Worm (Caenorhabditis elegans) whole organism, L1 larva: ENCODE measurements around the gene C03A3.3.

Source experiments
- F16B12.6 ChIP-seq: fragments of 150-350 bp; optimal IDR thresholded peaks from 2 replicates; lab custom pipeline; 2014; ENCODE audit warnings: missing biosample characterization, missing genetic modification characterization
- aha-1 ChIP-seq: fragments of 150-350 bp; optimal IDR thresholded peaks from 2 replicates; lab custom pipeline; 2014; ENCODE audit warnings: missing biosample characterization, missing genetic modification characterization
- ama-1 ChIP-seq: fragments of 150-350 bp; optimal IDR thresholded peaks from 2 replicates; lab custom pipeline; 2014
- blmp-1 ChIP-seq: fragments of 150-350 bp; optimal IDR thresholded peaks from 2 replicates; lab custom pipeline; 2014; ENCODE audit warnings: missing biosample characterization, missing genetic modification characterization
- ceh-8 ChIP-seq: fragments of 200-800 bp; sonication (Bioruptor generic); optimal IDR thresholded peaks from 2 replicates; lab custom pipeline; 2018; ENCODE audit warnings: mild to moderate bottlenecking, missing genetic modification characterization, moderate library complexity, missing compliant biosample characterization
- ceh-82 ChIP-seq, 3 experiments: fragments of 150-350 bp in 1 of 3; sonication (generic microtip) in 2 of 3; optimal IDR thresholded peaks; 2 replicates each; lab custom pipeline; 2014 to 2017; ENCODE audit warnings: missing biosample characterization in 3 of 3, missing genetic modification characterization in 3 of 3
- dpl-1 ChIP-seq, 3 experiments: fragments of 150-350 bp in 2 of 3; sonication (generic microtip) in 1 of 3; optimal IDR thresholded peaks; 2 replicates each; lab custom pipeline; 2014 to 2017; ENCODE audit warnings: missing biosample characterization in 3 of 3, missing genetic modification characterization in 3 of 3, missing genetic modification reagents in 3 of 3
- efl-1 ChIP-seq, 4 experiments: fragments of 150-350 bp; optimal IDR thresholded peaks in 3 of 4; peaks in 1 of 4; 1 replicate in 1 of 4; 2 replicates in 3 of 4; lab custom pipeline; 2014; ENCODE audit warnings: missing biosample characterization in 2 of 4, missing genetic modification characterization in 2 of 4, missing genetic modification reagents in 2 of 4
- efl-3 ChIP-seq: fragments of 200-800 bp; sonication (Bioruptor generic); optimal IDR thresholded peaks from 2 replicates; lab custom pipeline; 2018; ENCODE audit warnings: mild to moderate bottlenecking, missing genetic modification characterization, missing compliant biosample characterization
- ets-5 ChIP-seq: fragments of 200-800 bp; sonication (Bioruptor generic); IDR thresholded peaks from 2 replicates; pipeline ENCODE4 v1.3.6; 2022; ENCODE audit warnings: missing genetic modification characterization, missing compliant biosample characterization
- hlh-17 ChIP-seq: fragments of 200-800 bp; sonication (Bioruptor generic); optimal IDR thresholded peaks from 2 replicates; lab custom pipeline; 2018; ENCODE audit warnings: missing genetic modification characterization, mild to moderate bottlenecking, missing compliant biosample characterization, moderate library complexity, borderline replicate concordance
- hpl-2 ChIP-seq: fragments of 150-350 bp; optimal IDR thresholded peaks from 2 replicates; lab custom pipeline; 2014; ENCODE audit warnings: missing biosample characterization, missing genetic modification reagents, missing genetic modification characterization
- irx-1 ChIP-seq: sonication (generic microtip); optimal IDR thresholded peaks from 2 replicates; lab custom pipeline; 2016; ENCODE audit warnings: missing genetic modification characterization, missing compliant biosample characterization
- lin-14 ChIP-seq: fragments of 200-800 bp; sonication (Bioruptor generic); optimal IDR thresholded peaks from 2 replicates; lab custom pipeline; 2018; ENCODE audit warnings: mild to moderate bottlenecking, missing genetic modification characterization, moderate library complexity, missing compliant biosample characterization
- lin-15B ChIP-seq: fragments of 150-350 bp; sonication (generic microtip); optimal IDR thresholded peaks from 3 replicates; lab custom pipeline; 2014; ENCODE audit warnings: missing biosample characterization, missing genetic modification characterization
- lin-35 ChIP-seq, 2 experiments: fragments of 150-350 bp; optimal IDR thresholded peaks; 2 replicates each; lab custom pipeline; 2014; ENCODE audit warnings: missing biosample characterization in 2 of 2, missing genetic modification characterization in 2 of 2, missing genetic modification reagents in 2 of 2
- lsy-2 ChIP-seq, 2 experiments: fragments of 150-350 bp; optimal IDR thresholded peaks; 2 replicates each; lab custom pipeline; 2014; ENCODE audit warnings: missing biosample characterization in 2 of 2, missing genetic modification characterization in 2 of 2
- mep-1 ChIP-seq: fragments of 150-350 bp; optimal IDR thresholded peaks from 2 replicates; lab custom pipeline; 2014; ENCODE audit warnings: missing biosample characterization, missing genetic modification characterization
- nhr-11 ChIP-seq: fragments of 150-350 bp; optimal IDR thresholded peaks from 2 replicates; lab custom pipeline; 2014; ENCODE audit warnings: missing biosample characterization, missing genetic modification characterization
- nhr-12 ChIP-seq: sonication (generic microtip); optimal IDR thresholded peaks from 2 replicates; lab custom pipeline; 2017; ENCODE audit warnings: missing biosample characterization, missing genetic modification characterization
- pag-3 ChIP-seq: sonication (generic microtip); optimal IDR thresholded peaks from 2 replicates; lab custom pipeline; 2017; ENCODE audit warnings: missing genetic modification characterization, mild to moderate bottlenecking, missing compliant biosample characterization, antibody characterized with exemption, borderline replicate concordance; ENCODE audit not compliant: insufficient read depth
- snpc-4 ChIP-seq: fragments of 150-350 bp; optimal IDR thresholded peaks from 2 replicates; lab custom pipeline; 2014; ENCODE audit warnings: missing biosample characterization, missing genetic modification characterization
- unc-130 ChIP-seq: fragments of 150-350 bp; optimal IDR thresholded peaks from 2 replicates; lab custom pipeline; 2017; ENCODE audit warnings: missing biosample characterization, missing genetic modification characterization, inconsistent platforms
- ztf-11 ChIP-seq, 2 experiments: sonication (generic microtip); optimal IDR thresholded peaks; 2 replicates each; lab custom pipeline; 2016 to 2017; ENCODE audit warnings: missing genetic modification characterization in 2 of 2, missing biosample characterization in 1 of 2, missing compliant biosample characterization in 1 of 2

C03A3.3 gene

ce11 chrX:11226595-11226994 is 42.3 kb downstream of the C03A3.3 start, which contains the start of gene C34F6.12:
C34F6.12 (minus strand) TSS chrX:11226695.
- no peak for TF ChIP-seq efl-1 (optimal IDR thresholded peaks at IDR 0.05; lab: Kevin White, UChicago)
- TF ChIP-seq efl-1 (GFP tag; optimal IDR thresholded peaks at IDR 0.05 in 1 of 2; lab: Kevin White, UChicago), result peak in 1 of 2 experiments; percentile 37
- no peak for TF ChIP-seq lin-15B (tag; lab: Kevin White, UChicago)

ce11 chrX:11222597-11223218 is 46.2 kb downstream of the C03A3.3 start, which contains the start of gene C34F6.9:
C34F6.9 (minus strand) TSS chrX:11222647.
- TF ChIP-seq ceh-8 (GFP tag; lab: Kevin White, UChicago) (no peak), irx-1 (no peak), aha-1 (tag; lab: Kevin White, UChicago) (no peak), lin-35 (GFP tag; optimal IDR thresholded peaks at IDR 0.05; lab: Kevin White, UChicago) (peak in 1 of 2 experiments; percentile 13), hpl-2 (GFP tag; lab: Kevin White, UChicago) (no peak), dpl-1 (GFP tag; optimal IDR thresholded peaks at IDR 0.05; lab: Kevin White, UChicago) (peak in 1 of 3 experiments; percentile 13), lin-14 (GFP tag; lab: Kevin White, UChicago) (peak; percentile 50), pag-3 (tag; lab: Kevin White, UChicago) (no peak), unc-130 (tag; lab: Kevin White, UChicago) (no peak), ama-1 (lab: Kevin White, UChicago) (no peak), nhr-11 (tag; lab: Kevin White, UChicago) (no peak), snpc-4 (tag; lab: Kevin White, UChicago) (no peak), efl-3 (GFP tag; lab: Kevin White, UChicago) (no peak), nhr-12 (tag; lab: Kevin White, UChicago) (no peak), hlh-17 (GFP tag; lab: Kevin White, UChicago) (no peak), mep-1 (peak; percentile 12), ztf-11 (tag; optimal IDR thresholded peaks at IDR 0.05; lab: Kevin White, UChicago) (no peak), blmp-1 (tag; lab: Kevin White, UChicago) (peak; percentile 6), ceh-82 (tag; optimal IDR thresholded peaks at IDR 0.05; lab: Kevin White, UChicago) (no peak), efl-1 (optimal IDR thresholded peaks at IDR 0.05; lab: Kevin White, UChicago) (no peak), efl-1 (GFP tag; optimal IDR thresholded peaks at IDR 0.05 in 1 of 2; lab: Kevin White, UChicago) (peak in 1 of 2 experiments; percentile 84), ets-5 (GFP tag; lab: Robert Waterston, UW) (no peak), lsy-2 (tag; optimal IDR thresholded peaks at IDR 0.05; lab: Kevin White, UChicago) (peak in 1 of 2 experiments; percentile 27), lin-15B (tag; lab: Kevin White, UChicago) (no peak), F16B12.6 (tag; lab: Kevin White, UChicago) (peak; percentile 79)
